Worm (Caenorhabditis elegans) whole organism, L4 larva: ENCODE results near the gene nlp-33.

Experiments
- dpl-1 ChIP-seq: fragments of 150-350 bp; optimal IDR thresholded peaks from 2 replicates; lab custom pipeline; 2014; ENCODE audit warnings: missing biosample characterization, missing genetic modification reagents, missing genetic modification characterization
- hlh-30 ChIP-seq: sonication (generic microtip); optimal IDR thresholded peaks from 2 replicates; lab custom pipeline; 2017; ENCODE audit warnings: antibody characterized with exemption, mild to moderate bottlenecking, missing genetic modification characterization, missing compliant biosample characterization; ENCODE audit not compliant: insufficient read depth
- jun-1 ChIP-seq: fragments of 150-350 bp; optimal IDR thresholded peaks from 2 replicates; lab custom pipeline; 2014; ENCODE audit warnings: missing biosample characterization, missing genetic modification reagents, missing genetic modification characterization
- saeg-2 ChIP-seq: fragments of 200-800 bp; sonication (Bioruptor generic); IDR thresholded peaks from 2 replicates; pipeline ENCODE4 v1.3.6; 2022; ENCODE audit warnings: missing genetic modification reagents, missing genetic modification characterization, missing compliant biosample characterization

DNA sequence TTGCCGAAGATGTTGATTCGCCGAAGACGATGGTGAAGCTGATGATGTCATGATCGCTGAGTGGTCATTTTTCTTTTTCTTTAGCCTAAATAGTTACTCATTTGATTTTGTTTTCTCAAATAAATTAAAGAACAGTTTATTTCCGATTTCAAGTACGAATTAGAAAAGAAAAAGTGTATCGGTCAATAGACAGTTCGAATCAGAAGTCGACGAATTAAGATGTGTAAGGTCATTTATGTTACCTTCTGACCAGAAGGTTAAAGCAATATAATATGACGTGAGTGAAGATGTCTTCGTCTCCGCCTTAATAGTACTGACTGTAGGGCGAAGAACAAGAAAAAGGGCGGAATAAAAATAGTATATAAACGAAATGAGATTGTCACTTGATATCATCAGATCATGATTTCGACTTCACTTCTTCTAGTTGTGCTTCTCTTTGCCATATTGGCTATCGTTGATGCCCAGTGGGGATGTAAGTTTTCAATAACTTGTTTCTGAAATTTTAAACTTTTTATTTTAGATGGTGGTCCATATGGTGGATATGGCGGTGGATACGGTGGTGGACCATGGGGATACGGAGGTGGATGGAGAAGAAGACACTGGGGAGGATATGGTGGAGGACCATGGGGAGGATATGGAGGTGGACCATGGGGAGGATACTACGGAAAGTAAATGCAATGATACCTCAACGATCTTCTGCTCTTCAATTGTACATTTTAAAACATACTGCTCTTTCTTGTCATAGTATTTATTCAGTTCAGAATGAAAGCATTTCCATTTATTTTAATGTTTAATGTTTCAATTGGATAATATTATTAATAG, at the start of gene nlp-33, which contains the start of gene T19C4.24:
- TF ChIP-seq saeg-2 (GFP tag; lab: Robert Waterston, UW) (no peak), dpl-1 (GFP tag; lab: Kevin White, UChicago) (no peak), jun-1 (tag; lab: Kevin White, UChicago) (no peak), hlh-30 (tag; lab: Kevin White, UChicago) (peak; percentile 49)
